Fruit fly (Drosophila melanogaster) whole organism, embryonic: ENCODE results near the gene CG3764.
A peak's percentile ranks its signal among the peaks of the same experiment; 100 is the strongest.

Experiments used
- Aef1 ChIP-seq: fragments of 200-800 bp; sonication (Bioruptor generic); IDR thresholded peaks from 3 replicates; pipeline ENCODE4 v1.3.6; 2022; ENCODE audit warnings: missing biosample characterization, missing genetic modification characterization
- CG10543 ChIP-seq: fragments of 200-800 bp; sonication (Bioruptor generic); optimal IDR thresholded peaks from 3 replicates; lab custom pipeline; 2017; ENCODE audit warnings: missing biosample characterization, mild to moderate bottlenecking, missing genetic modification characterization, moderate library complexity
- CG10979 ChIP-seq: fragments of 200-800 bp; sonication (Bioruptor generic); optimal IDR thresholded peaks from 2 replicates; lab custom pipeline; 2018; ENCODE audit warnings: missing biosample characterization, mild to moderate bottlenecking, missing genetic modification characterization, moderate library complexity
- CG12744 ChIP-seq: fragments of 200-800 bp; sonication (Bioruptor generic); optimal IDR thresholded peaks from 2 replicates; lab custom pipeline; 2016; ENCODE audit warnings: missing biosample characterization, missing genetic modification characterization
- CG12942 ChIP-seq: fragments of 200-800 bp; sonication (Bioruptor generic); optimal IDR thresholded peaks from 3 replicates; lab custom pipeline; 2016; ENCODE audit warnings: missing biosample characterization, missing genetic modification characterization
- CG14860 ChIP-seq: fragments of 200-800 bp; sonication (Bioruptor generic); IDR thresholded peaks from 3 replicates; pipeline ENCODE4 v1.3.6; 2022; ENCODE audit warnings: missing biosample characterization, missing genetic modification characterization; ENCODE audit not compliant: partially characterized antibody
- CG15011 ChIP-seq: fragments of 200-800 bp; sonication (Bioruptor generic); optimal IDR thresholded peaks from 3 replicates; lab custom pipeline; 2018; ENCODE audit warnings: missing biosample characterization, mild to moderate bottlenecking, missing genetic modification characterization
- CG17385 ChIP-seq: fragments of 200-800 bp; sonication (Bioruptor generic); optimal IDR thresholded peaks from 3 replicates; lab custom pipeline; 2018; ENCODE audit warnings: missing biosample characterization, mild to moderate bottlenecking, missing genetic modification characterization
- CG17912 ChIP-seq: fragments of 200-800 bp; sonication (Bioruptor generic); optimal IDR thresholded peaks from 2 replicates; lab custom pipeline; 2018; ENCODE audit warnings: missing biosample characterization, mild to moderate bottlenecking, missing genetic modification characterization
- CG18011 ChIP-seq: fragments of 200-800 bp; sonication (Bioruptor generic); optimal IDR thresholded peaks from 2 replicates; lab custom pipeline; 2017; ENCODE audit warnings: missing biosample characterization, missing genetic modification characterization, mild to moderate bottlenecking, moderate library complexity, missing genotype
- CG2129 ChIP-seq: fragments of 200-800 bp; sonication (Bioruptor generic); IDR thresholded peaks from 2 replicates; pipeline ENCODE4 v1.3.6; 2022; ENCODE audit warnings: missing biosample characterization, missing genetic modification characterization; ENCODE audit not compliant: partially characterized antibody
- CG2875 ChIP-seq: fragments of 200-800 bp; sonication (Bioruptor generic); optimal IDR thresholded peaks from 2 replicates; lab custom pipeline; 2017; ENCODE audit warnings: missing biosample characterization, mild to moderate bottlenecking, missing genetic modification characterization, missing genetic modification reagents
- CG30431 ChIP-seq: fragments of 200-800 bp; sonication (Bioruptor generic); optimal IDR thresholded peaks from 2 replicates; lab custom pipeline; 2017; ENCODE audit warnings: missing biosample characterization, missing genetic modification characterization
- CG3847 ChIP-seq: fragments of 200-800 bp; sonication (Bioruptor generic); IDR thresholded peaks from 2 replicates; pipeline ENCODE4 v1.3.6; 2022; ENCODE audit warnings: missing biosample characterization, missing genetic modification characterization
- CG3995 ChIP-seq: fragments of 200-800 bp; sonication (Bioruptor generic); optimal IDR thresholded peaks from 3 replicates; lab custom pipeline; 2016; ENCODE audit warnings: missing biosample characterization, missing genetic modification characterization
- CG6854 ChIP-seq: fragments of 200-800 bp; sonication (Bioruptor generic); optimal IDR thresholded peaks from 3 replicates; lab custom pipeline; 2017; ENCODE audit warnings: missing biosample characterization, mild to moderate bottlenecking, missing genetic modification characterization
- CoRest ChIP-seq: fragments of 200-800 bp; sonication (Bioruptor generic); optimal IDR thresholded peaks from 3 replicates; lab custom pipeline; 2018; ENCODE audit warnings: missing biosample characterization, mild to moderate bottlenecking, missing genetic modification characterization, moderate library complexity
- Dll ChIP-seq: fragments of 200-800 bp; sonication (Bioruptor generic); IDR thresholded peaks from 4 replicates; pipeline ENCODE4 v1.3.6; 2022; ENCODE audit warnings: missing biosample characterization, missing genetic modification characterization; ENCODE audit not compliant: partially characterized antibody
- Elba2 ChIP-seq: fragments of 200-800 bp; sonication (Bioruptor generic); optimal IDR thresholded peaks from 3 replicates; lab custom pipeline; 2016; ENCODE audit warnings: missing biosample characterization, missing genetic modification characterization
- HLH4C ChIP-seq: fragments of 200-800 bp; sonication (Bioruptor generic); IDR thresholded peaks from 3 replicates; pipeline ENCODE4 v1.3.6; 2022; ENCODE audit warnings: missing biosample characterization, missing genetic modification characterization; ENCODE audit not compliant: partially characterized antibody
- HmgD ChIP-seq: fragments of 200-800 bp; sonication (Bioruptor generic); optimal IDR thresholded peaks from 3 replicates; lab custom pipeline; 2016; ENCODE audit warnings: missing biosample characterization, missing genetic modification characterization
- Hmr ChIP-seq: fragments of 200-800 bp; sonication (Bioruptor generic); optimal IDR thresholded peaks from 3 replicates; lab custom pipeline; 2017; ENCODE audit warnings: mild to moderate bottlenecking, missing biosample characterization, missing genetic modification reagents, missing genetic modification characterization
- MBD-R2 ChIP-seq: fragments of 200-800 bp; sonication (Bioruptor generic); IDR thresholded peaks from 2 replicates; pipeline ENCODE4 v1.3.6; 2022; ENCODE audit warnings: missing biosample characterization, missing genetic modification characterization
- Med ChIP-seq: fragments of 200-800 bp; sonication (Bioruptor generic); peaks from one replicate; lab custom pipeline; 2016; ENCODE audit warnings: missing biosample characterization, missing genetic modification characterization, mild to moderate bottlenecking, inconsistent platforms, moderate library complexity
- Sry-β ChIP-seq: fragments of 200-800 bp; sonication (Bioruptor generic); optimal IDR thresholded peaks from 2 replicates; lab custom pipeline; 2018; ENCODE audit warnings: missing biosample characterization, mild to moderate bottlenecking, missing genetic modification characterization, moderate library complexity
- Trl ChIP-seq, 3 experiments: fragments of >200 bp in 2 of 3; fragments of 200-800 bp in 1 of 3; sonication (Bioruptor generic) in 1 of 3; optimal IDR thresholded peaks; 2 replicates in 1 of 3; 3 replicates in 2 of 3; lab custom pipeline; 2016 to 2017; ENCODE audit warnings: missing biosample characterization in 1 of 3, missing genetic modification characterization in 1 of 3
- cato ChIP-seq: fragments of 200-800 bp; sonication (Bioruptor generic); optimal IDR thresholded peaks from 2 replicates; lab custom pipeline; 2016; ENCODE audit warnings: missing biosample characterization, missing genetic modification characterization, borderline replicate concordance
- cg ChIP-seq: fragments of 200-800 bp; sonication (Bioruptor generic); optimal IDR thresholded peaks from 3 replicates; lab custom pipeline; 2019; ENCODE audit warnings: missing biosample characterization, mild to moderate bottlenecking, missing genetic modification characterization, moderate library complexity
- crp ChIP-seq, 2 experiments: fragments of 200-800 bp; sonication (Bioruptor generic); optimal IDR thresholded peaks; 2 replicates in 1 of 2; 3 replicates in 1 of 2; lab custom pipeline; 2017; ENCODE audit warnings: missing biosample characterization in 2 of 2, missing genetic modification characterization in 2 of 2, mild to moderate bottlenecking in 1 of 2, moderate library complexity in 1 of 2
- dan ChIP-seq: fragments of 200-800 bp; sonication (Bioruptor generic); IDR thresholded peaks from 2 replicates; pipeline ENCODE4 v1.3.6; 2022; ENCODE audit warnings: missing biosample characterization, missing genetic modification characterization
- dimm ChIP-seq: fragments of 200-800 bp; sonication (Bioruptor generic); IDR thresholded peaks from 2 replicates; pipeline ENCODE4 v1.3.6; 2022; ENCODE audit warnings: missing biosample characterization, missing genetic modification characterization
- dpn ChIP-seq, 2 experiments: fragments of 200-800 bp; sonication (Bioruptor generic); optimal IDR thresholded peaks; 3 replicates each; lab custom pipeline; 2016; ENCODE audit warnings: missing biosample characterization in 2 of 2, missing genetic modification characterization in 2 of 2
- ftz-f1 ChIP-seq: fragments of 200-800 bp; sonication (Bioruptor generic); optimal IDR thresholded peaks from 2 replicates; lab custom pipeline; 2016; ENCODE audit warnings: missing biosample characterization, missing genetic modification characterization
- gsb ChIP-seq: fragments of 200-800 bp; sonication (Bioruptor generic); IDR thresholded peaks from 2 replicates; pipeline ENCODE4 v1.3.6; 2022; ENCODE audit warnings: missing biosample characterization, missing genetic modification characterization
- hbn ChIP-seq: fragments of 200-800 bp; sonication (Bioruptor generic); IDR thresholded peaks from 2 replicates; pipeline ENCODE4 v1.3.6; 2022; ENCODE audit warnings: missing biosample characterization, missing genetic modification characterization; ENCODE audit not compliant: partially characterized antibody
- her ChIP-seq: fragments of 200-800 bp; sonication (Bioruptor generic); optimal IDR thresholded peaks from 2 replicates; lab custom pipeline; 2016; ENCODE audit warnings: missing biosample characterization, missing genetic modification characterization
- hth ChIP-seq: fragments of >200 bp; optimal IDR thresholded peaks from 2 replicates; lab custom pipeline; 2017; ENCODE audit warnings: inconsistent platforms
- insv ChIP-seq, 2 experiments: fragments of 200-800 bp; sonication (Bioruptor generic); optimal IDR thresholded peaks; 3 replicates each; lab custom pipeline; 2016 to 2018; ENCODE audit warnings: missing biosample characterization in 2 of 2, missing genetic modification characterization in 2 of 2
- klu ChIP-seq: fragments of 200-800 bp; sonication (Bioruptor generic); IDR thresholded peaks from 2 replicates; pipeline ENCODE4 v1.3.6; 2022; ENCODE audit warnings: missing biosample characterization, missing genetic modification characterization
- kni ChIP-seq: fragments of 200-800 bp; sonication (Bioruptor generic); optimal IDR thresholded peaks from 3 replicates; lab custom pipeline; 2017; ENCODE audit warnings: mild to moderate bottlenecking, missing biosample characterization, missing genetic modification reagents, missing genetic modification characterization
- onecut ChIP-seq: fragments of 200-800 bp; sonication (Bioruptor generic); IDR thresholded peaks from 2 replicates; pipeline ENCODE4 v1.3.6; 2022; ENCODE audit warnings: missing biosample characterization, missing genetic modification characterization
- phol ChIP-seq: fragments of 200-800 bp; sonication (Bioruptor generic); optimal IDR thresholded peaks from 3 replicates; lab custom pipeline; 2018; ENCODE audit warnings: missing biosample characterization, mild to moderate bottlenecking, missing genetic modification characterization, moderate library complexity
- pros ChIP-seq: fragments of 200-800 bp; sonication (Bioruptor generic); optimal IDR thresholded peaks from 3 replicates; lab custom pipeline; 2019; ENCODE audit warnings: missing biosample characterization, mild to moderate bottlenecking, missing genetic modification characterization, moderate library complexity
- pum ChIP-seq: fragments of 200-800 bp; sonication (Bioruptor generic); optimal IDR thresholded peaks from 2 replicates; lab custom pipeline; 2016; ENCODE audit warnings: missing biosample characterization, missing genetic modification characterization
- pzg ChIP-seq: fragments of 200-800 bp; sonication (Bioruptor generic); optimal IDR thresholded peaks from 3 replicates; lab custom pipeline; 2018; ENCODE audit warnings: missing biosample characterization, mild to moderate bottlenecking, missing genetic modification characterization, moderate library complexity
- row ChIP-seq: fragments of 200-800 bp; sonication (Bioruptor generic); IDR thresholded peaks from 3 replicates; pipeline ENCODE4 v1.3.6; 2022; ENCODE audit warnings: missing biosample characterization, missing genetic modification characterization
- sens ChIP-seq: fragments of 200-800 bp; sonication (Bioruptor generic); peaks from one replicate; lab custom pipeline; 2016; ENCODE audit warnings: missing biosample characterization, missing genetic modification characterization
- so ChIP-seq: fragments of 200-800 bp; sonication (Bioruptor generic); IDR thresholded peaks from 3 replicates; pipeline ENCODE4 v1.3.6; 2022; ENCODE audit warnings: missing biosample characterization, missing genetic modification characterization

CG3764 gene

dm6 chr3L:17044799-17045198 lies 32.4 kb upstream of the CG3764 start, which contains the start of gene Pop5 (continued):
- TF ChIP-seq Sry-β (GFP tag; lab: Kevin White, UChicago) (no peak), pum (GFP tag; lab: Kevin White, UChicago) (no peak), CG2875 (GFP tag; lab: Kevin White, UChicago) (no peak), pros (GFP tag; lab: Kevin White, UChicago) (no peak), Trl (optimal IDR thresholded peaks at IDR 0.05; lab: Kevin White, UChicago) (no peak), Trl (GFP tag; optimal IDR thresholded peaks at IDR 0.05; lab: Kevin White, UChicago) (no peak), klu (GFP tag; lab: Robert Waterston, UW) (no peak), phol (tag; lab: Kevin White, UChicago) (peak; percentile 54), ftz-f1 (GFP tag; lab: Kevin White, UChicago) (peak; percentile 27), HLH4C (GFP tag; lab: Robert Waterston, UW) (peak; percentile 35; the same call in 1 of the 3 replicates), HmgD (GFP tag; lab: Kevin White, UChicago) (peak; percentile 36), crp (GFP tag; optimal IDR thresholded peaks at IDR 0.05; lab: Kevin White, UChicago) (peak in 1 of 2 experiments; percentile 13), sens (GFP tag; lab: Kevin White, UChicago) (peak; percentile 54), MBD-R2 (GFP tag; lab: Robert Waterston, UW) (peak; percentile 67), her (no peak), CG12942 (GFP tag; lab: Kevin White, UChicago) (no peak), CG3847 (GFP tag; lab: Robert Waterston, UW) (peak; percentile 56), CG17912 (peak; percentile 42), so (GFP tag; lab: Robert Waterston, UW) (no peak), Aef1 (GFP tag; lab: Robert Waterston, UW) (no peak), Med (GFP tag; lab: Kevin White, UChicago) (peak; percentile 46), CG2129 (no peak), CG12744 (GFP tag; lab: Kevin White, UChicago) (no peak), dimm (GFP tag; lab: Robert Waterston, UW) (no peak), cato (no peak), hbn (GFP tag; lab: Robert Waterston, UW) (no peak; the same call in 1 of the 2 replicates), row (0 out of 3 replicates have a peak, but pooled peaks have one; percentile 27), CG10543 (GFP tag; lab: Kevin White, UChicago) (peak; percentile 9), Hmr (GFP tag; lab: Kevin White, UChicago) (no peak), CoRest (tag; lab: Kevin White, UChicago) (peak; percentile 69), CG17385 (GFP tag; lab: Kevin White, UChicago) (peak; percentile 38), kni (peak; percentile 33), CG6854 (GFP tag; lab: Kevin White, UChicago) (no peak), hth (lab: Kevin White, UChicago) (no peak), insv (GFP tag; optimal IDR thresholded peaks at IDR 0.05; lab: Kevin White, UChicago) (peak in 1 of 2 experiments; percentile 62), CG10979 (peak; percentile 11), dan (GFP tag; lab: Robert Waterston, UW) (no peak), onecut (peak; percentile 36; the same call in 1 of the 2 replicates), CG18011 (GFP tag; lab: Kevin White, UChicago) (peak; percentile 12)
- TF ChIP-seq, all 482 proteins: peak for 101

dm6 chr3L:17042297-17042921 lies 30.0 kb upstream of the CG3764 start, which contains the start of the genes scaf6 and Papst2:
scaf6 (minus strand) TSS chr3L:17042574.
Papst2 (plus strand) TSS chr3L:17042797.
- TF ChIP-seq CG10979: peak; percentile 19
- TF ChIP-seq CoRest (tag; lab: Kevin White, UChicago): peak; percentile 22
- peak; percentile 43 for TF ChIP-seq CG3995 (GFP tag; lab: Kevin White, UChicago)
- no peak for TF ChIP-seq CG15011 (GFP tag; lab: Kevin White, UChicago)
- peak; percentile 95 for TF ChIP-seq Elba2 (GFP tag; lab: Kevin White, UChicago)
- 0 out of 2 replicates have a peak, but pooled peaks have one; percentile 20 for TF ChIP-seq gsb (GFP tag; lab: Robert Waterston, UW)
- TF ChIP-seq HmgD (GFP tag; lab: Kevin White, UChicago): peak; percentile 58
- TF ChIP-seq cg: peak; percentile 66
- TF ChIP-seq CG14860 (GFP tag; lab: Robert Waterston, UW): 0 out of 3 replicates have a peak, but pooled peaks have one; percentile 32
- TF ChIP-seq pzg (GFP tag; lab: Kevin White, UChicago): peak; percentile 80
- TF ChIP-seq Dll (GFP tag; lab: Robert Waterston, UW): peak; percentile 53; the same call in 2 of the 4 replicates
- TF ChIP-seq dpn (GFP tag; optimal IDR thresholded peaks at IDR 0.05; lab: Kevin White, UChicago): peak in 1 of 2 experiments; percentile 6
- no peak for TF ChIP-seq CG30431 (GFP tag; lab: Kevin White, UChicago)
- peak; percentile 32 for TF ChIP-seq her
